Worm (Caenorhabditis elegans): ENCODE measurements around the gene ins-12.

The ins-12 gene

ce11 chrII:5554317-5554716 is at the start of gene ins-12:
ins-12 (plus strand) TSS chrII:5554617.
- TF ChIP-seq rnt-1 (tag; optimal IDR thresholded peaks at IDR 0.05), result no peak
- TF ChIP-seq nhr-19 (GFP tag; conservative IDR thresholded peaks at IDR 0.05), result no peak
- TF ChIP-seq unc-62 (GFP tag; optimal IDR thresholded peaks at IDR 0.05), result no peak
- no peak for TF ChIP-seq tbx-2 (tag; optimal IDR thresholded peaks at IDR 0.05)
- TF ChIP-seq lin-39 (tag; optimal IDR thresholded peaks at IDR 0.05), result no peak
- no peak for TF ChIP-seq elt-3 (tag; optimal IDR thresholded peaks at IDR 0.05)
- TF ChIP-seq unc-98 (GFP tag; IDR thresholded peaks at IDR 0.05), result no peak
- no peak for TF ChIP-seq efl-3 (GFP tag; optimal IDR thresholded peaks at IDR 0.05)
- no peak for TF ChIP-seq vab-15 (tag; optimal IDR thresholded peaks at IDR 0.05)
- TF ChIP-seq pqm-1 (tag; optimal IDR thresholded peaks at IDR 0.05), result no peak

- no peak for TF ChIP-seq ceh-8 (GFP tag; optimal IDR thresholded peaks at IDR 0.05)
- TF ChIP-seq lsy-2 (tag; optimal IDR thresholded peaks at IDR 0.05), result peak in 1 of 2 experiments; percentile 33
- peak in 1 of 3 experiments; percentile 45 for TF ChIP-seq dpl-1 (GFP tag; optimal IDR thresholded peaks at IDR 0.05)
- no peak for TF ChIP-seq C04F5.9 (tag; optimal IDR thresholded peaks at IDR 0.05)
- TF ChIP-seq lin-15B (tag; optimal IDR thresholded peaks at IDR 0.05), result peak; percentile 28
- no peak for TF ChIP-seq irx-1 (tag; optimal IDR thresholded peaks at IDR 0.05)
- TF ChIP-seq F16B12.6 (tag; optimal IDR thresholded peaks at IDR 0.05), result no peak
- peak; percentile 95 for TF ChIP-seq blmp-1 (tag; optimal IDR thresholded peaks at IDR 0.05)
- TF ChIP-seq lin-35 (GFP tag; optimal IDR thresholded peaks at IDR 0.05), result peak in 1 of 2 experiments; percentile 24
- TF ChIP-seq efl-1 (optimal IDR thresholded peaks at IDR 0.05), result peak; percentile 20 to 23
- TF ChIP-seq efl-1 (GFP tag; optimal IDR thresholded peaks at IDR 0.05 in 1 of 2), result peak in 1 of 2 experiments; percentile 17
Measured at ce11 chrII:5505820-5506287, 48.6 kb upstream of the ins-12 start, which contains the start of gene npp-24. npp-24 (plus strand) TSS chrII:5505870.

ce11 chrII:5511417-5512353 is 42.7 kb upstream of the ins-12 start:
- peak; percentile 17 for TF ChIP-seq swsn-7 (tag; optimal IDR thresholded peaks at IDR 0.05)
- TF ChIP-seq lin-14 (GFP tag; optimal IDR thresholded peaks at IDR 0.05), result peak; percentile 71
- peak; percentile 8; the same call in 1 of the 2 replicates for TF ChIP-seq isw-1 (GFP tag; IDR thresholded peaks at IDR 0.05)
- peak; percentile 17 for TF ChIP-seq snu-23 (GFP tag; optimal IDR thresholded peaks at IDR 0.05)
- no peak for TF ChIP-seq F16B12.6 (tag; optimal IDR thresholded peaks at IDR 0.05)
- peak; percentile 39 for TF ChIP-seq fkh-8 (tag; optimal IDR thresholded peaks at IDR 0.05)
- peak; percentile 34 for TF ChIP-seq unc-86 (tag; optimal IDR thresholded peaks at IDR 0.05)
- peak; percentile 55 for TF ChIP-seq dsc-1 (tag; optimal IDR thresholded peaks at IDR 0.05)
- TF ChIP-seq ztf-11 (tag; optimal IDR thresholded peaks at IDR 0.05), result peak in 1 of 2 experiments; percentile 35
- TF ChIP-seq efl-1 (optimal IDR thresholded peaks at IDR 0.05), result peak; percentile 37 to 40
- TF ChIP-seq efl-1 (GFP tag; optimal IDR thresholded peaks at IDR 0.05 in 1 of 2), result peak; percentile 32 to 82
- TF ChIP-seq sox-4 (tag; optimal IDR thresholded peaks at IDR 0.05), result no peak
- peak; percentile 59 for TF ChIP-seq rnt-1 (tag; optimal IDR thresholded peaks at IDR 0.05)
- peak; percentile 82 for TF ChIP-seq ceh-90 (tag; optimal IDR thresholded peaks at IDR 0.05)
- TF ChIP-seq lin-35 (GFP tag; optimal IDR thresholded peaks at IDR 0.05), result peak in 1 of 2 experiments; percentile 24
- peak; percentile 1 for TF ChIP-seq xbp-1 (tag; optimal IDR thresholded peaks at IDR 0.05)
- peak; percentile 78 for TF ChIP-seq nhr-85 (tag)
- TF ChIP-seq unc-62 (GFP tag; optimal IDR thresholded peaks at IDR 0.05), result no peak
- TF ChIP-seq C34B4.2 (tag; optimal IDR thresholded peaks at IDR 0.05), result no peak
- TF ChIP-seq dpl-1 (GFP tag; optimal IDR thresholded peaks at IDR 0.05), result peak in 1 of 3 experiments; percentile 39
- no peak for TF ChIP-seq tbx-2 (tag; optimal IDR thresholded peaks at IDR 0.05)
- peak; percentile 59 for TF ChIP-seq nhr-47 (tag; optimal IDR thresholded peaks at IDR 0.05)
- TF ChIP-seq lir-3 (tag; optimal IDR thresholded peaks at IDR 0.05; ENCODE audit: poor library complexity), result peak; percentile 54
- peak in 1 of 3 experiments; percentile 5 for TF ChIP-seq ceh-82 (tag; optimal IDR thresholded peaks at IDR 0.05)
- peak; percentile 15 for TF ChIP-seq mep-1 (tag; optimal IDR thresholded peaks at IDR 0.05)
- peak in 1 of 2 experiments; percentile 48 for TF ChIP-seq lsy-2 (tag; optimal IDR thresholded peaks at IDR 0.05)
- TF ChIP-seq elt-2 (tag; optimal IDR thresholded peaks at IDR 0.05), result peak; percentile 15
- TF ChIP-seq mab-9 (GFP tag; IDR thresholded peaks at IDR 0.05), result no peak
- peak; percentile 40 for TF ChIP-seq C04F5.9 (tag; optimal IDR thresholded peaks at IDR 0.05)
- TF ChIP-seq fkh-4 (tag; optimal IDR thresholded peaks at IDR 0.05; ENCODE audit: borderline replicate concordance), result peak; percentile 53
- no peak for TF ChIP-seq lin-13 (GFP tag; optimal IDR thresholded peaks at IDR 0.05)
- TF ChIP-seq nhr-71 (tag; optimal IDR thresholded peaks at IDR 0.05), result peak; percentile 58
- peak; percentile 52 for TF ChIP-seq egl-13 (tag; optimal IDR thresholded peaks at IDR 0.05)
- peak; percentile 61 for TF ChIP-seq unc-98 (GFP tag; IDR thresholded peaks at IDR 0.05)

Measured in whole organism, L1 larva.